Fruit fly (Drosophila melanogaster) whole organism, embryonic: Measurements from ENCODE around the gene CG5516.
A peak's percentile ranks its signal among the peaks of the same experiment; 100 is the strongest.

Experiments
- CG10267 ChIP-seq: fragments of 200-800 bp; sonication (Bioruptor generic); optimal IDR thresholded peaks from 2 replicates; lab custom pipeline; 2018; ENCODE audit warnings: missing biosample characterization, mild to moderate bottlenecking, missing genetic modification characterization, moderate library complexity
- CG11085 ChIP-seq: fragments of 200-800 bp; sonication (Bioruptor generic); IDR thresholded peaks from 2 replicates; pipeline ENCODE4 v1.3.6; 2022; ENCODE audit warnings: missing biosample characterization, missing genetic modification characterization
- CG12391 ChIP-seq: fragments of 200-800 bp; sonication (Bioruptor generic); optimal IDR thresholded peaks from 3 replicates; lab custom pipeline; 2018; ENCODE audit warnings: missing biosample characterization, mild to moderate bottlenecking, missing genetic modification characterization, moderate library complexity
- CG13624 ChIP-seq: fragments of 200-800 bp; sonication (Bioruptor generic); optimal IDR thresholded peaks from 2 replicates; lab custom pipeline; 2016; ENCODE audit warnings: missing biosample characterization, missing genetic modification characterization
- CG14050 ChIP-seq: fragments of 200-800 bp; sonication (Bioruptor generic); IDR thresholded peaks from 3 replicates; pipeline ENCODE4 v1.3.6; 2022; ENCODE audit warnings: missing biosample characterization, missing genetic modification characterization
- CG14441 ChIP-seq: fragments of 200-800 bp; sonication (Bioruptor generic); IDR thresholded peaks from 2 replicates; pipeline ENCODE4 v1.3.6; 2022; ENCODE audit warnings: missing biosample characterization, missing genetic modification characterization
- CG14710 ChIP-seq: fragments of 200-800 bp; sonication (Bioruptor generic); optimal IDR thresholded peaks from 3 replicates; lab custom pipeline; 2019; ENCODE audit warnings: missing biosample characterization, mild to moderate bottlenecking, missing genetic modification characterization, moderate library complexity
- CG15601 ChIP-seq: fragments of 200-800 bp; sonication (Bioruptor generic); optimal IDR thresholded peaks from 3 replicates; lab custom pipeline; 2019; ENCODE audit warnings: missing biosample characterization, mild to moderate bottlenecking, missing genetic modification characterization, moderate library complexity
- CG2202 ChIP-seq: fragments of 200-800 bp; sonication (Bioruptor generic); optimal IDR thresholded peaks from 2 replicates; lab custom pipeline; 2018; ENCODE audit warnings: missing biosample characterization, mild to moderate bottlenecking, missing genetic modification characterization
- CG31365 ChIP-seq: fragments of 200-800 bp; sonication (Bioruptor generic); optimal IDR thresholded peaks from 2 replicates; lab custom pipeline; 2018; ENCODE audit warnings: missing biosample characterization, mild to moderate bottlenecking, missing genetic modification characterization
- CG31388 ChIP-seq: fragments of 200-800 bp; sonication (Bioruptor generic); optimal IDR thresholded peaks from 2 replicates; lab custom pipeline; 2016; ENCODE audit warnings: missing biosample characterization, missing genetic modification characterization
- CG32767 ChIP-seq: fragments of 200-800 bp; sonication (Bioruptor generic); IDR thresholded peaks from 2 replicates; pipeline ENCODE4 v1.3.6; 2022; ENCODE audit warnings: missing biosample characterization, missing genetic modification characterization
- CG3995 ChIP-seq: fragments of 200-800 bp; sonication (Bioruptor generic); optimal IDR thresholded peaks from 3 replicates; lab custom pipeline; 2016; ENCODE audit warnings: missing biosample characterization, missing genetic modification characterization
- CG4328 ChIP-seq: fragments of 200-800 bp; sonication (Bioruptor generic); optimal IDR thresholded peaks from 3 replicates; lab custom pipeline; 2017; ENCODE audit warnings: missing biosample characterization, missing genetic modification reagents, missing genetic modification characterization
- CG43689 ChIP-seq: fragments of 200-800 bp; sonication (Bioruptor generic); IDR thresholded peaks from 2 replicates; pipeline ENCODE4 v1.3.6; 2022; ENCODE audit warnings: missing biosample characterization, missing genetic modification characterization
- CG6272 ChIP-seq: fragments of 200-800 bp; sonication (Bioruptor generic); IDR thresholded peaks from 2 replicates; pipeline ENCODE4 v1.3.6; 2022; ENCODE audit warnings: missing biosample characterization, missing genetic modification characterization
- CG7556 ChIP-seq: fragments of 200-800 bp; sonication (Bioruptor generic); optimal IDR thresholded peaks from 2 replicates; lab custom pipeline; 2017; ENCODE audit warnings: missing biosample characterization, mild to moderate bottlenecking, missing genetic modification characterization
- CG7928 ChIP-seq: fragments of 200-800 bp; sonication (Bioruptor generic); optimal IDR thresholded peaks from 2 replicates; lab custom pipeline; 2017; ENCODE audit warnings: missing biosample characterization, mild to moderate bottlenecking, missing genetic modification characterization
- CG8281 ChIP-seq: fragments of 200-800 bp; sonication (Bioruptor generic); optimal IDR thresholded peaks from 2 replicates; lab custom pipeline; 2018; ENCODE audit warnings: missing biosample characterization, mild to moderate bottlenecking, missing genetic modification characterization, moderate library complexity
- CG8388 ChIP-seq: fragments of 200-800 bp; sonication (Bioruptor generic); optimal IDR thresholded peaks from 2 replicates; lab custom pipeline; 2019; ENCODE audit warnings: missing biosample characterization, mild to moderate bottlenecking, missing genetic modification characterization, moderate library complexity
- CG9215 ChIP-seq: fragments of 200-800 bp; sonication (Bioruptor generic); IDR thresholded peaks from 2 replicates; pipeline ENCODE4 v1.3.6; 2022; ENCODE audit warnings: missing biosample characterization, missing genetic modification characterization
- CG9817 ChIP-seq: fragments of 200-800 bp; sonication (Bioruptor generic); optimal IDR thresholded peaks from 2 replicates; lab custom pipeline; 2018; ENCODE audit warnings: missing biosample characterization, mild to moderate bottlenecking, missing genetic modification characterization, moderate library complexity
- CHES-1-like ChIP-seq: fragments of 200-800 bp; sonication (Bioruptor generic); optimal IDR thresholded peaks from 2 replicates; lab custom pipeline; 2016; ENCODE audit warnings: missing biosample characterization, missing genetic modification characterization
- Doc2 ChIP-seq: fragments of 200-800 bp; sonication (Bioruptor generic); IDR thresholded peaks from 2 replicates; pipeline ENCODE4 v1.3.6; 2022; ENCODE audit warnings: missing biosample characterization, missing genetic modification characterization
- Dref ChIP-seq: fragments of 200-800 bp; sonication (Bioruptor generic); IDR thresholded peaks from 2 replicates; pipeline ENCODE4 v1.3.6; 2022; ENCODE audit warnings: missing biosample characterization, missing genetic modification characterization
- Hmx ChIP-seq: fragments of 200-800 bp; sonication (Bioruptor generic); optimal IDR thresholded peaks from 2 replicates; lab custom pipeline; 2016; ENCODE audit warnings: missing biosample characterization, missing genetic modification characterization
- Hr3 ChIP-seq: fragments of 200-800 bp; sonication (Bioruptor generic); optimal IDR thresholded peaks from 3 replicates; lab custom pipeline; 2016; ENCODE audit warnings: missing biosample characterization, missing genetic modification characterization
- Hsf ChIP-seq: fragments of 200-800 bp; sonication (Bioruptor generic); optimal IDR thresholded peaks from 3 replicates; lab custom pipeline; 2016; ENCODE audit warnings: missing biosample characterization, missing genetic modification characterization
- NC2α ChIP-seq: fragments of 200-800 bp; sonication (Bioruptor generic); optimal IDR thresholded peaks from 2 replicates; lab custom pipeline; 2016; ENCODE audit warnings: missing biosample characterization, missing genetic modification characterization
- Nf-YC ChIP-seq: fragments of 200-800 bp; optimal IDR thresholded peaks from 3 replicates; lab custom pipeline; 2019; ENCODE audit warnings: missing biosample characterization, mild to moderate bottlenecking, missing genetic modification characterization, moderate library complexity
- Oaz ChIP-seq: fragments of 200-800 bp; sonication (Bioruptor generic); IDR thresholded peaks from 2 replicates; pipeline ENCODE4 v1.3.6; 2022; ENCODE audit warnings: missing biosample characterization, missing genetic modification characterization
- Sin3A ChIP-seq: fragments of >200 bp; optimal IDR thresholded peaks from 2 replicates; lab custom pipeline; 2018
- Sry-β ChIP-seq: fragments of 200-800 bp; sonication (Bioruptor generic); optimal IDR thresholded peaks from 2 replicates; lab custom pipeline; 2018; ENCODE audit warnings: missing biosample characterization, mild to moderate bottlenecking, missing genetic modification characterization, moderate library complexity
- TFAM ChIP-seq: fragments of 200-800 bp; sonication (Bioruptor generic); optimal IDR thresholded peaks from 2 replicates; lab custom pipeline; 2017; ENCODE audit warnings: missing biosample characterization, missing genetic modification characterization, inconsistent platforms
- ap ChIP-seq: fragments of 200-800 bp; sonication (Bioruptor generic); IDR thresholded peaks from 2 replicates; pipeline ENCODE4 v1.3.6; 2022; ENCODE audit warnings: missing biosample characterization, missing genetic modification characterization
- corto ChIP-seq: fragments of 200-800 bp; sonication (Bioruptor generic); optimal IDR thresholded peaks from 2 replicates; lab custom pipeline; 2016; ENCODE audit warnings: missing biosample characterization, mild to moderate bottlenecking, missing genetic modification characterization, moderate library complexity
- cwo ChIP-seq: fragments of 200-800 bp; sonication (Bioruptor generic); optimal IDR thresholded peaks from 3 replicates; lab custom pipeline; 2017; ENCODE audit warnings: missing biosample characterization, missing genetic modification characterization, mild to moderate bottlenecking, moderate library complexity, missing genetic modification reagents
- dmrt99B ChIP-seq: fragments of 200-800 bp; sonication (Bioruptor generic); optimal IDR thresholded peaks from 2 replicates; lab custom pipeline; 2018; ENCODE audit warnings: missing biosample characterization, mild to moderate bottlenecking, missing genetic modification characterization, moderate library complexity
- dpn ChIP-seq, 2 experiments: fragments of 200-800 bp; sonication (Bioruptor generic); optimal IDR thresholded peaks; 3 replicates each; lab custom pipeline; 2016; ENCODE audit warnings: missing biosample characterization in 2 of 2, missing genetic modification characterization in 2 of 2
- emc ChIP-seq: fragments of 200-800 bp; sonication (Bioruptor generic); optimal IDR thresholded peaks from 2 replicates; lab custom pipeline; 2016; ENCODE audit warnings: missing biosample characterization, missing genetic modification characterization
- esg ChIP-seq: fragments of 200-800 bp; sonication (Bioruptor generic); conservative IDR thresholded peaks from 2 replicates; pipeline ENCODE4 v1.3.6; 2022; ENCODE audit warnings: missing biosample characterization, missing genetic modification characterization
- fd102C ChIP-seq: fragments of 200-800 bp; sonication (Bioruptor generic); optimal IDR thresholded peaks from 2 replicates; lab custom pipeline; 2018; ENCODE audit warnings: missing biosample characterization, mild to moderate bottlenecking, missing genetic modification characterization, moderate library complexity
- fru ChIP-seq: fragments of >200 bp; optimal IDR thresholded peaks from 2 replicates; lab custom pipeline; 2017
- gce ChIP-seq: fragments of 200-800 bp; sonication (Bioruptor generic); IDR thresholded peaks from 3 replicates; pipeline ENCODE4 v1.3.6; 2022; ENCODE audit warnings: missing biosample characterization, missing genetic modification characterization
- grau ChIP-seq: fragments of 200-800 bp; optimal IDR thresholded peaks from 3 replicates; lab custom pipeline; 2019; ENCODE audit warnings: missing biosample characterization, mild to moderate bottlenecking, missing genetic modification characterization, moderate library complexity
- gt ChIP-seq: fragments of 200-800 bp; sonication (Bioruptor generic); IDR thresholded peaks from 2 replicates; pipeline ENCODE4 v1.3.6; 2022; ENCODE audit warnings: missing biosample characterization, missing genetic modification characterization
- kay ChIP-seq: fragments of 200-800 bp; sonication (Bioruptor generic); optimal IDR thresholded peaks from 2 replicates; lab custom pipeline; 2016; ENCODE audit warnings: missing biosample characterization, missing genetic modification characterization
- lab ChIP-seq: fragments of 200-800 bp; sonication (Bioruptor generic); optimal IDR thresholded peaks from 3 replicates; lab custom pipeline; 2017; ENCODE audit warnings: missing biosample characterization, missing genetic modification characterization, mild to moderate bottlenecking, moderate library complexity, missing genetic modification reagents
- luna ChIP-seq: fragments of 200-800 bp; sonication (Bioruptor generic); optimal IDR thresholded peaks from 2 replicates; lab custom pipeline; 2016; ENCODE audit warnings: missing biosample characterization, missing genetic modification characterization
- p53 ChIP-seq: fragments of 200-800 bp; sonication (Bioruptor generic); optimal IDR thresholded peaks from 2 replicates; lab custom pipeline; 2016; ENCODE audit warnings: missing biosample characterization, missing genetic modification characterization
- sqz ChIP-seq: fragments of 200-800 bp; sonication (Bioruptor generic); optimal IDR thresholded peaks from 3 replicates; lab custom pipeline; 2018; ENCODE audit warnings: missing biosample characterization, mild to moderate bottlenecking, missing genetic modification characterization
- stc ChIP-seq: fragments of 200-800 bp; sonication (Bioruptor generic); IDR thresholded peaks from 2 replicates; pipeline ENCODE4 v1.3.6; 2022; ENCODE audit warnings: missing biosample characterization, missing genetic modification characterization
- zf30C ChIP-seq: fragments of 200-800 bp; sonication (Bioruptor generic); optimal IDR thresholded peaks from 3 replicates; lab custom pipeline; 2018; ENCODE audit warnings: missing biosample characterization, mild to moderate bottlenecking, missing genetic modification characterization

The CG5516 gene

DNA sequence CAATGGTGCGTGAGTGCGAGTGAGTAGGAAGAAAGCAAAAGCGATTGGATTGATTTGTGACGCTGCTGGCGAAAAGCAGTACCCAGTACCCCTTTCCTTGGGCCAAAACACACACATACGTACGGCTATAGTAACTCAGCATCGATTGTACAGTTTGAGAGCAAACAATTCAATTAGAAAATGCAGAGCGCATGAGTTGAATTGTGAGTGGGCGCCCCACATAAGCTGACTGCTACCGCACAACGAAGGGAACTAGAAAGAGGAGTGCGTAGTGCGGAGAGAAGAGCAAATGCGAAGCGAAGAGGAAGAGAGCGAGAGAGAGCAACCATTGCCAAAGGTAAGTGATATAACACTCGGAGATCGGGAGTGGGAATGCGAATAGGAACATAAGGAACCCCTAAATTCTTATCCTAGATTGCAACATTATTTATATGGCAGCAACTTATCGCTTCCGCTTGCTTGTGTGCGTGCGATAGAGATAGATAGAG is 9.8 kb downstream of the CG5516 start (continued):
- TF ChIP-seq Nf-YC (tag; lab: Kevin White, UChicago), result peak; percentile 49
- TF ChIP-seq CG7556, result no peak
- peak; percentile 13 for TF ChIP-seq CG4328 (GFP tag; lab: Kevin White, UChicago)
- no peak for TF ChIP-seq dmrt99B (tag; lab: Kevin White, UChicago)
- no peak for TF ChIP-seq CG8281 (tag; lab: Kevin White, UChicago)
- no peak for TF ChIP-seq kay (GFP tag; lab: Kevin White, UChicago)
- no peak for TF ChIP-seq CG14710 (tag; lab: Kevin White, UChicago)
- TF ChIP-seq fru (lab: Kevin White, UChicago), result no peak
- TF ChIP-seq NC2α, result no peak
- no peak for TF ChIP-seq gce (GFP tag; lab: Robert Waterston, UW)
- no peak for TF ChIP-seq stc (GFP tag; lab: Robert Waterston, UW)
- TF ChIP-seq emc (GFP tag; lab: Kevin White, UChicago), result no peak
- no peak for TF ChIP-seq corto
- TF ChIP-seq CG3995 (GFP tag; lab: Kevin White, UChicago), result no peak
- TF ChIP-seq p53 (GFP tag; lab: Kevin White, UChicago), result no peak
- no peak for TF ChIP-seq TFAM (GFP tag; lab: Kevin White, UChicago)
- no peak for TF ChIP-seq CG31388 (GFP tag; lab: Kevin White, UChicago)
- TF ChIP-seq CG32767, result no peak
- TF ChIP-seq CG9215 (GFP tag; lab: Robert Waterston, UW), result no peak
- TF ChIP-seq CG7928, result no peak
- peak in 1 of 2 experiments; percentile 1 for TF ChIP-seq dpn (GFP tag; optimal IDR thresholded peaks at IDR 0.05; lab: Kevin White, UChicago)
- TF ChIP-seq CG13624 (GFP tag; lab: Kevin White, UChicago), result peak; percentile 51
- no peak for TF ChIP-seq fd102C (GFP tag; lab: Kevin White, UChicago)
- TF ChIP-seq Hmx (GFP tag; lab: Kevin White, UChicago), result no peak
- no peak for TF ChIP-seq Sin3A (lab: Kevin White, UChicago)
- TF ChIP-seq gt (GFP tag; lab: Robert Waterston, UW), result no peak
- no peak for TF ChIP-seq CG10267 (tag; lab: Kevin White, UChicago)
- TF ChIP-seq CG11085, result no peak
- TF ChIP-seq Doc2, result no peak
- no peak for TF ChIP-seq CG6272 (GFP tag; lab: Robert Waterston, UW)
- TF ChIP-seq ap, result no peak
- no peak for TF ChIP-seq Oaz
- TF ChIP-seq Dref, result no peak
- TF ChIP-seq lab (GFP tag; lab: Kevin White, UChicago), result peak; percentile 29
- no peak for TF ChIP-seq CG14441
- TF ChIP-seq grau, result no peak
- no peak for TF ChIP-seq esg (GFP tag; lab: Robert Waterston, UW)
- peak; percentile 72 for TF ChIP-seq CHES-1-like (GFP tag; lab: Kevin White, UChicago)
- no peak for TF ChIP-seq CG43689 (GFP tag; lab: Robert Waterston, UW)
- TF ChIP-seq CG12391, result no peak
- TF ChIP-seq CG31365 (tag; lab: Kevin White, UChicago), result no peak
- TF ChIP-seq cwo (GFP tag; lab: Kevin White, UChicago), result peak; percentile 20
- no peak for TF ChIP-seq Hsf (GFP tag; lab: Kevin White, UChicago)
- TF ChIP-seq CG14050 (GFP tag; lab: Robert Waterston, UW), result no peak
- TF ChIP-seq zf30C (GFP tag; lab: Kevin White, UChicago), result no peak
- no peak for TF ChIP-seq CG2202 (tag; lab: Kevin White, UChicago)
- peak; percentile 89 for TF ChIP-seq CG15601 (tag; lab: Kevin White, UChicago)
- peak; percentile 10 for TF ChIP-seq sqz (GFP tag; lab: Kevin White, UChicago)
- TF ChIP-seq Sry-β (GFP tag; lab: Kevin White, UChicago), result no peak
- TF ChIP-seq CG8388, result no peak
- TF ChIP-seq CG9817 (tag; lab: Kevin White, UChicago), result no peak
- TF ChIP-seq Hr3 (GFP tag; lab: Kevin White, UChicago), result no peak
- TF ChIP-seq luna (GFP tag; lab: Kevin White, UChicago), result peak; percentile 10
